Worm (Caenorhabditis elegans) whole organism, L4 larva: ENCODE data around the gene K08D10.10.

Experiments used
- arid-1 ChIP-seq: fragments of 200-800 bp; sonication (Bioruptor generic); conservative IDR thresholded peaks from 2 replicates; pipeline ENCODE4 v1.3.6; 2022; ENCODE audit warnings: missing genetic modification reagents, missing genetic modification characterization, missing compliant biosample characterization
- dpl-1 ChIP-seq: fragments of 150-350 bp; optimal IDR thresholded peaks from 2 replicates; lab custom pipeline; 2014; ENCODE audit warnings: missing biosample characterization, missing genetic modification reagents, missing genetic modification characterization
- nhr-6 ChIP-seq: fragments of 150-350 bp; optimal IDR thresholded peaks from 2 replicates; lab custom pipeline; 2014; ENCODE audit warnings: missing biosample characterization, missing genetic modification characterization
- snpc-4 ChIP-seq: fragments of 150-350 bp; optimal IDR thresholded peaks from 2 replicates; lab custom pipeline; 2014; ENCODE audit warnings: missing biosample characterization, missing genetic modification characterization
- unc-62 ChIP-seq, 3 experiments: fragments of 150-350 bp in 1 of 3; sonication (generic microtip); optimal IDR thresholded peaks in 2 of 3; peaks in 1 of 3; 1 replicate in 1 of 3; 2 replicates in 2 of 3; lab custom pipeline; 2014 to 2017; ENCODE audit warnings: missing biosample characterization in 3 of 3, missing genetic modification characterization in 3 of 3, missing genetic modification reagents in 3 of 3, missing genotype in 1 of 3

DNA sequence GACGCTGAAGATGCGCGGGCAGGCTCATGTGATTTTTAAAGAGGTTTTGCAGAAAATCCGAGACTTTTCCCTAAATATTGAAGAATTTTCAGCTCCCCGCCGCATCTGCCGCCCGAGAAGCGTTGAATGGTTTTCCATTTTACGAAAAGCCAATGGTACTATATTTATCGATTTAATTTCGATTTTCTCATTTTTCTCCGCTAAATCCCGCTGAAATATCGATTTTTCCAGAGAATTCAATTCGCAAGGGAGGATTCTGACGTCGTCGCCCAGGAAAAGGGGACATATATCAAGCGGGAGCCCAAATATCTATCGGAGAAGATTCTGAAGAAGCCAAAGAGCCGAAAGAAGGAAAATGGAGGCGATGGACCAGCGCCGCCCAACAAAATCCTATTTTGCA lies 20.2 kb downstream of the K08D10.10 start:
- TF ChIP-seq snpc-4 (tag; lab: Kevin White, UChicago) (no peak), unc-62 (GFP tag; optimal IDR thresholded peaks at IDR 0.05 in 1 of 2; lab: Kevin White, UChicago) (no peak), unc-62 (tag; optimal IDR thresholded peaks at IDR 0.05; lab: Kevin White, UChicago) (no peak), nhr-6 (tag; lab: Kevin White, UChicago) (no peak), dpl-1 (GFP tag; lab: Kevin White, UChicago) (no peak), arid-1 (GFP tag; lab: Robert Waterston, UW) (no peak)
